Worm (Caenorhabditis elegans) whole organism, mixed stage, embryonic: Measurements from ENCODE around the gene nsph-1.1.

Source experiments
- blmp-1 ChIP-seq: fragments of 150-350 bp; optimal IDR thresholded peaks from 2 replicates; lab custom pipeline; 2014; ENCODE audit warnings: missing biosample characterization, missing genetic modification characterization
- ces-1 ChIP-seq: fragments of 150-350 bp; optimal IDR thresholded peaks from 2 replicates; lab custom pipeline; 2014; ENCODE audit warnings: missing biosample characterization, missing genetic modification reagents, missing genetic modification characterization
- cnd-1 ChIP-seq: fragments of 200-800 bp; sonication (Bioruptor generic); optimal IDR thresholded peaks from 2 replicates; lab custom pipeline; 2018; ENCODE audit warnings: mild to moderate bottlenecking, missing genetic modification characterization, missing compliant biosample characterization
- elt-1 ChIP-seq: sonication (generic microtip); optimal IDR thresholded peaks from 2 replicates; lab custom pipeline; 2017; ENCODE audit warnings: missing genetic modification characterization, mild to moderate bottlenecking, missing compliant biosample characterization, antibody characterized with exemption, moderate library complexity, borderline replicate concordance; ENCODE audit not compliant: insufficient read depth
- nhr-12 ChIP-seq: fragments of 150-350 bp; optimal IDR thresholded peaks from 2 replicates; lab custom pipeline; 2014; ENCODE audit warnings: missing biosample characterization, missing genetic modification characterization
- nhr-2 ChIP-seq: fragments of 150-350 bp; optimal IDR thresholded peaks from 2 replicates; lab custom pipeline; 2014; ENCODE audit warnings: missing biosample characterization, missing genetic modification characterization
- nhr-76 ChIP-seq: sonication (generic microtip); optimal IDR thresholded peaks from 2 replicates; lab custom pipeline; 2017; ENCODE audit warnings: missing biosample characterization, missing genetic modification characterization
- pha-4 ChIP-seq: fragments of 150-350 bp; optimal IDR thresholded peaks from 2 replicates; lab custom pipeline; 2018; ENCODE audit warnings: missing biosample characterization, missing genetic modification reagents, missing genetic modification characterization
- snpc-4 ChIP-seq: fragments of 150-350 bp; optimal IDR thresholded peaks from 2 replicates; lab custom pipeline; 2014; ENCODE audit warnings: missing biosample characterization, missing genetic modification characterization
- unc-39 ChIP-seq: fragments of 150-350 bp; optimal IDR thresholded peaks from 2 replicates; lab custom pipeline; 2014; ENCODE audit warnings: missing biosample characterization, missing genetic modification characterization
- unc-62 ChIP-seq: fragments of 150-350 bp; optimal IDR thresholded peaks from 2 replicates; lab custom pipeline; 2014; ENCODE audit warnings: missing biosample characterization, missing genetic modification reagents, missing genetic modification characterization

DNA sequence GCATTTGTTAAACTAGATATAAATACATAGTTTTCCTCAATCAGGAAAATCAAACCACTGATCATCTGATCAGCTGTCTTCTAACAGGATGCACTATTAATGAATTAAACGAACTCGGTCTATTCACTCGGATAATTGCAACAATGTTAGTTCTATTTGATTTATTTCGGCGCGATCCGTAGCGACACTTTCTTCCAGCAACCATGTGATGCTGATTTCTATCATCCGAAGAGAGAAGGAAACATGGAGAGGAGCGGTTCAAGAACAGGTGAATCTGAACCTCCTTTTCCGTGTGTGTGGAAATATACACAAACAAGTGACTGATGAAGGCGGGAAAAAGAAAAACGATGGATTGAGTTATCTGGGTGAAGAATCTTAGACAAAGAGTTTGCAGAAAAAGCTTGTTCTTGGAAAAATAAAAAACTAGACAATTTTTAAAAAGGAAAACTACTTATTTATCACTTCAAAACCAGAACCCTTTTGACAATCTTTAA lies 34.8 kb upstream of the nsph-1.1 start:
- TF ChIP-seq snpc-4 (tag; lab: Kevin White, UChicago) (no peak), unc-39 (tag; lab: Kevin White, UChicago) (no peak), unc-62 (no peak), nhr-12 (tag; lab: Kevin White, UChicago) (no peak), elt-1 (no peak), blmp-1 (tag; lab: Kevin White, UChicago) (no peak), nhr-2 (tag; lab: Kevin White, UChicago) (no peak), pha-4 (tag; lab: Kevin White, UChicago) (peak; percentile 96), nhr-76 (tag; lab: Kevin White, UChicago) (no peak), cnd-1 (tag; lab: Kevin White, UChicago) (no peak), ces-1 (no peak)
